Worm (Caenorhabditis elegans) whole organism, young adult: ENCODE data around the gene clec-138.

Experiments used
- D2030.7 ChIP-seq: fragments of 200-800 bp; sonication (Bioruptor generic); IDR thresholded peaks from 2 replicates; pipeline ENCODE4 v1.3.6; 2022; ENCODE audit warnings: missing genetic modification reagents, missing genetic modification characterization, missing compliant biosample characterization
- ama-1 ChIP-seq, 3 experiments: fragments of 150-350 bp in 1 of 3; sonication (generic microtip) in 2 of 3; optimal IDR thresholded peaks; 2 replicates each; lab custom pipeline; 2014 to 2018; ENCODE audit warnings: missing biosample characterization in 2 of 3, missing genetic modification characterization in 2 of 3, missing genetic modification reagents in 2 of 3
- mel-28 ChIP-seq: sonication (generic microtip); optimal IDR thresholded peaks from 2 replicates; lab custom pipeline; 2016; ENCODE audit warnings: borderline replicate concordance, mild to moderate bottlenecking, missing genetic modification characterization, missing compliant biosample characterization
- nhr-27 ChIP-seq: fragments of 200-800 bp; sonication (Bioruptor generic); optimal IDR thresholded peaks from 2 replicates; lab custom pipeline; 2018; ENCODE audit warnings: mild to moderate bottlenecking, missing genetic modification characterization, moderate library complexity, missing compliant biosample characterization

ce11 chrII:4577391-4577790 is 42.2 kb downstream of the clec-138 start:
- TF ChIP-seq nhr-27 (tag; lab: Kevin White, UChicago) (no peak), ama-1 (optimal IDR thresholded peaks at IDR 0.05; lab: Kevin White, UChicago) (no peak), ama-1 (GFP tag; optimal IDR thresholded peaks at IDR 0.05; lab: Kevin White, UChicago) (no peak), mel-28 (tag; lab: Kevin White, UChicago) (no peak), D2030.7 (no peak)
